6 worm cellular contexts compared by ENCODE assay signal in the genomic region with DNA sequence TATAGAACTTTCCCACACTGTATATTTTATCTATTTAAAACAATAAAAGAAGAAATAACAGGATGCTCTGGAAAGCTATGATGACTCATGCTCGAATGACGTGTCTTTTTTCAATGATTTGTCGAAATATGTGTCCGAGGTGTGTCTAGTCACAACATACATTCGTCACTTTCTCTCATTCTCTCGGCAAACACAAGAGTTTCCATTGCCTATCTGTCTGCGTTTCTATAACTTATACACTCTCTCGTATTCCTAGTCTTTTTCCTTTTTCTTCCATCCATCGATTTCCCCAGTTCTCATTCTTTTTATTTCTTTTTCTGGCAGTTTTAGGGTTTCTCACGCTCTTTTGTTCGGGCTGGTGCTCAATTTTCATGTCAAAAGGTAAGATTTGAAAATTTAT.
TF ChIP-seq lines count a peak whose summit lies in the region.

No protein-coding gene starts in this region.

TF ChIP-seq in whole organism, L1 larva, 84 proteins besides CTCF, POLR2A, EP300 and RAD21 (continues in another document):
- TF ChIP-seq nhr-84 (tag; optimal IDR thresholded peaks at IDR 0.05; lab: Kevin White, UChicago) (no peak), fos-1 (tag; optimal IDR thresholded peaks at IDR 0.05; lab: Kevin White, UChicago) (peak; percentile 42), lir-3 (tag; optimal IDR thresholded peaks at IDR 0.05; lab: Kevin White, UChicago; ENCODE audit: poor library complexity) (no peak), nhr-76 (tag; optimal IDR thresholded peaks at IDR 0.05; lab: Kevin White, UChicago) (no peak), ceh-82 (tag; optimal IDR thresholded peaks at IDR 0.05; lab: Kevin White, UChicago) (peak in 1 of 3 experiments; percentile 35), unc-98 (GFP tag; IDR thresholded peaks at IDR 0.05; lab: Robert Waterston, UW) (no peak), lin-14 (GFP tag; optimal IDR thresholded peaks at IDR 0.05; lab: Kevin White, UChicago) (peak; percentile 66), pax-3 (tag; optimal IDR thresholded peaks at IDR 0.05; lab: Kevin White, UChicago) (no peak), nhr-28 (tag; optimal IDR thresholded peaks at IDR 0.05; lab: Kevin White, UChicago) (no peak), blmp-1 (tag; optimal IDR thresholded peaks at IDR 0.05; lab: Kevin White, UChicago) (peak; percentile 92), nhr-85 (tag; lab: Kevin White, UChicago) (no peak), nhr-77 (tag; optimal IDR thresholded peaks at IDR 0.05; lab: Kevin White, UChicago) (no peak), dpl-1 (GFP tag; optimal IDR thresholded peaks at IDR 0.05; lab: Kevin White, UChicago) (peak in 1 of 3 experiments; percentile 24), snu-23 (GFP tag; optimal IDR thresholded peaks at IDR 0.05; lab: Kevin White, UChicago) (peak; percentile 45), ztf-11 (tag; optimal IDR thresholded peaks at IDR 0.05; lab: Kevin White, UChicago) (no peak)

TF ChIP-seq in whole organism, L2 larva, 48 proteins besides CTCF, POLR2A, EP300 and RAD21 (continues in another document):
- TF ChIP-seq nhr-21 (tag; optimal IDR thresholded peaks at IDR 0.05; lab: Kevin White, UChicago) (no peak), lin-39 (tag; optimal IDR thresholded peaks at IDR 0.05; lab: Kevin White, UChicago) (no peak), ztf-1 (GFP tag; conservative IDR thresholded peaks at IDR 0.05; lab: Robert Waterston, UW) (no peak), nhr-12 (tag; optimal IDR thresholded peaks at IDR 0.05; lab: Kevin White, UChicago) (no peak), nhr-129 (tag; optimal IDR thresholded peaks at IDR 0.05; lab: Kevin White, UChicago) (peak; percentile 16), sma-3 (GFP tag; optimal IDR thresholded peaks at IDR 0.05; lab: Kevin White, UChicago) (no peak), ZK546.5 (tag; optimal IDR thresholded peaks at IDR 0.05; lab: Kevin White, UChicago) (no peak), elt-1 (tag; optimal IDR thresholded peaks at IDR 0.05; lab: Kevin White, UChicago) (no peak), aly-2 (tag; optimal IDR thresholded peaks at IDR 0.05; lab: Kevin White, UChicago) (no peak), nhr-25 (tag; optimal IDR thresholded peaks at IDR 0.05; lab: Kevin White, UChicago) (no peak), ztf-4 (tag; optimal IDR thresholded peaks at IDR 0.05; lab: Kevin White, UChicago) (no peak), ama-1 (optimal IDR thresholded peaks at IDR 0.05; lab: Kevin White, UChicago) (peak; percentile 31), F13H6.1 (tag; optimal IDR thresholded peaks at IDR 0.05; lab: Kevin White, UChicago) (peak; percentile 14), sem-4 (tag; optimal IDR thresholded peaks at IDR 0.05; lab: Kevin White, UChicago) (no peak), R02D3.7 (tag; optimal IDR thresholded peaks at IDR 0.05; lab: Kevin White, UChicago) (no peak), fos-1 (tag; optimal IDR thresholded peaks at IDR 0.05; lab: Kevin White, UChicago) (peak; percentile 95)

TF ChIP-seq in whole organism, L3 larva, 47 proteins besides CTCF, POLR2A, EP300 and RAD21 (continues in another document):
- TF ChIP-seq nhr-23 (tag; optimal IDR thresholded peaks at IDR 0.05; lab: Kevin White, UChicago) (peak; percentile 16), ama-1 (optimal IDR thresholded peaks at IDR 0.05; lab: Kevin White, UChicago) (no peak), ceh-28 (tag; optimal IDR thresholded peaks at IDR 0.05; lab: Kevin White, UChicago) (peak; percentile 7), elt-1 (tag; optimal IDR thresholded peaks at IDR 0.05; lab: Kevin White, UChicago) (no peak), hmg-11 (tag; optimal IDR thresholded peaks at IDR 0.05; lab: Kevin White, UChicago) (no peak), elt-3 (tag; optimal IDR thresholded peaks at IDR 0.05; lab: Kevin White, UChicago) (no peak), elt-2 (tag; optimal IDR thresholded peaks at IDR 0.05; lab: Kevin White, UChicago) (peak; percentile 36), pha-4 (tag; optimal IDR thresholded peaks at IDR 0.05; lab: Kevin White, UChicago) (peak; percentile 38), nhr-12 (tag; optimal IDR thresholded peaks at IDR 0.05; lab: Kevin White, UChicago) (no peak), skn-1 (tag; optimal IDR thresholded peaks at IDR 0.05; lab: Kevin White, UChicago) (peak; percentile 2), jun-1 (tag; optimal IDR thresholded peaks at IDR 0.05; lab: Kevin White, UChicago) (peak; percentile 37), pqm-1 (tag; optimal IDR thresholded peaks at IDR 0.05; lab: Kevin White, UChicago) (peak; percentile 33), egl-27 (tag; optimal IDR thresholded peaks at IDR 0.05; lab: Kevin White, UChicago) (no peak), lin-15B (tag; optimal IDR thresholded peaks at IDR 0.05; lab: Kevin White, UChicago) (peak; percentile 5), nfya-1 (tag; optimal IDR thresholded peaks at IDR 0.05; lab: Kevin White, UChicago; ENCODE audit: insufficient read depth) (peak; percentile 53)

TF ChIP-seq in whole organism, L4 larva, 104 proteins besides CTCF, POLR2A, EP300 and RAD21 (continues in another document):
- no peak for TF ChIP-seq ZK546.5 (tag; optimal IDR thresholded peaks at IDR 0.05; lab: Kevin White, UChicago)
- TF ChIP-seq nhr-28 (tag; optimal IDR thresholded peaks at IDR 0.05; lab: Kevin White, UChicago): peak; percentile 94
- TF ChIP-seq ctbp-1 (GFP tag; IDR thresholded peaks at IDR 0.05; lab: Robert Waterston, UW): no peak
- no peak for TF ChIP-seq daf-16 (GFP tag; optimal IDR thresholded peaks at IDR 0.05; lab: Kevin White, UChicago)
- peak; percentile 21 for TF ChIP-seq daf-16 (tag; optimal IDR thresholded peaks at IDR 0.05; lab: Kevin White, UChicago)
- no peak for TF ChIP-seq unc-62 (GFP tag; optimal IDR thresholded peaks at IDR 0.05 in 1 of 2; lab: Kevin White, UChicago)
- TF ChIP-seq unc-62 (tag; optimal IDR thresholded peaks at IDR 0.05; lab: Kevin White, UChicago): no peak
- TF ChIP-seq mep-1 (tag; optimal IDR thresholded peaks at IDR 0.05; lab: Kevin White, UChicago): peak; percentile 30
- peak in 1 of 2 experiments; percentile 12 for TF ChIP-seq hif-1 (tag; optimal IDR thresholded peaks at IDR 0.05; lab: Kevin White, UChicago)
- no peak for TF ChIP-seq nhr-76 (tag; optimal IDR thresholded peaks at IDR 0.05; lab: Kevin White, UChicago)
- TF ChIP-seq daf-19 (GFP tag; conservative IDR thresholded peaks at IDR 0.05; lab: Robert Waterston, UW): no peak
- no peak for TF ChIP-seq madf-9 (GFP tag; conservative IDR thresholded peaks at IDR 0.05; lab: Robert Waterston, UW)
- no peak for TF ChIP-seq pha-4 (GFP tag; IDR thresholded peaks at IDR 0.05; lab: Robert Waterston, UW)
- TF ChIP-seq pha-4 (tag; optimal IDR thresholded peaks at IDR 0.05; lab: Kevin White, UChicago): peak; percentile 28
- TF ChIP-seq ceh-44 (GFP tag; IDR thresholded peaks at IDR 0.05; lab: Robert Waterston, UW): no peak
- TF ChIP-seq zag-1 (tag; optimal IDR thresholded peaks at IDR 0.05; lab: Kevin White, UChicago): no peak

TF ChIP-seq in whole organism, late embryonic, 69 proteins besides CTCF, POLR2A, EP300 and RAD21:
- peak; percentile 15 for TF ChIP-seq ceh-48 (tag; optimal IDR thresholded peaks at IDR 0.05; lab: Kevin White, UChicago)
- peak; percentile 22 for TF ChIP-seq nfya-1 (tag; optimal IDR thresholded peaks at IDR 0.05; lab: Kevin White, UChicago)
- TF ChIP-seq fkh-10 (GFP tag; optimal IDR thresholded peaks at IDR 0.05; lab: Kevin White, UChicago): no peak

TF ChIP-seq in whole organism, young adult, 124 proteins besides CTCF, POLR2A, EP300 and RAD21:
- no peak for TF ChIP-seq ztf-3 (GFP tag; optimal IDR thresholded peaks at IDR 0.05; lab: Kevin White, UChicago)
- TF ChIP-seq attf-5 (GFP tag; optimal IDR thresholded peaks at IDR 0.05; lab: Kevin White, UChicago): peak; percentile 3
- TF ChIP-seq nhr-80 (tag; optimal IDR thresholded peaks at IDR 0.05; lab: Kevin White, UChicago): peak; percentile 22
- no peak for TF ChIP-seq Y56A3A.18 (GFP tag; IDR thresholded peaks at IDR 0.05; lab: Robert Waterston, UW)
- peak; percentile 21 to 81 for TF ChIP-seq let-607 (tag; optimal IDR thresholded peaks at IDR 0.05; lab: Kevin White, UChicago)
- peak; percentile 17 for TF ChIP-seq ZK185.1 (tag; optimal IDR thresholded peaks at IDR 0.05; lab: Kevin White, UChicago; ENCODE audit: poor library complexity, severe bottlenecking)
- TF ChIP-seq hmg-1.2 (GFP tag; IDR thresholded peaks at IDR 0.05; lab: Robert Waterston, UW): peak; percentile 87
- TF ChIP-seq cebp-1 (GFP tag; IDR thresholded peaks at IDR 0.05; lab: Robert Waterston, UW): no peak
- peak; percentile 39 for TF ChIP-seq cebp-1 (tag; optimal IDR thresholded peaks at IDR 0.05; lab: Kevin White, UChicago)
